Worm (Caenorhabditis elegans) whole organism, young adult: ENCODE measurements around the gene klp-6.
A peak's percentile ranks its signal among the peaks of the same experiment; 100 is the strongest.

Experiments
- B0261.1 ChIP-seq: sonication (generic microtip); optimal IDR thresholded peaks from 2 replicates; lab custom pipeline; 2016; ENCODE audit warnings: mild to moderate bottlenecking, missing genetic modification characterization, moderate library complexity, missing compliant biosample characterization
- C17E4.6 ChIP-seq: fragments of 200-800 bp; sonication (Bioruptor generic); IDR thresholded peaks from 2 replicates; pipeline ENCODE4 v1.3.6; 2022; ENCODE audit warnings: missing genetic modification reagents, missing genetic modification characterization, missing compliant biosample characterization
- F10E7.11 ChIP-seq: sonication (generic microtip); optimal IDR thresholded peaks from 2 replicates; lab custom pipeline; 2017; ENCODE audit warnings: mild to moderate bottlenecking, missing genetic modification characterization, moderate library complexity, missing compliant biosample characterization
- F33H1.4 ChIP-seq: fragments of 200-800 bp; sonication (Bioruptor generic); IDR thresholded peaks from 2 replicates; pipeline ENCODE4 v1.3.6; 2022; ENCODE audit warnings: missing genetic modification reagents, missing genetic modification characterization, missing compliant biosample characterization
- F39B2.1 ChIP-seq: fragments of 200-800 bp; sonication (Bioruptor generic); IDR thresholded peaks from 2 replicates; pipeline ENCODE4 v1.3.6; 2022; ENCODE audit warnings: missing genetic modification reagents, missing genetic modification characterization, missing compliant biosample characterization
- F49E8.2 ChIP-seq: sonication (generic microtip); optimal IDR thresholded peaks from 3 replicates; lab custom pipeline; 2017; ENCODE audit warnings: missing genetic modification characterization, mild to moderate bottlenecking, missing compliant biosample characterization, antibody characterized with exemption, moderate library complexity; ENCODE audit not compliant: insufficient read depth
- F57A8.1 ChIP-seq: fragments of 200-800 bp; sonication (Bioruptor generic); optimal IDR thresholded peaks from 2 replicates; lab custom pipeline; 2018; ENCODE audit warnings: mild to moderate bottlenecking, missing genetic modification characterization, moderate library complexity, missing compliant biosample characterization
- Y53F4B.3 ChIP-seq: fragments of 200-800 bp; sonication (Bioruptor generic); IDR thresholded peaks from 2 replicates; pipeline ENCODE4 v1.3.6; 2022; ENCODE audit warnings: missing genetic modification reagents, missing genetic modification characterization, missing compliant biosample characterization
- Y79H2A.3 ChIP-seq: fragments of 200-800 bp; sonication (Bioruptor generic); conservative IDR thresholded peaks from 2 replicates; pipeline ENCODE4 v1.3.6; 2022; ENCODE audit warnings: missing genetic modification reagents, missing genetic modification characterization, missing compliant biosample characterization
- Y95B8A.8 ChIP-seq: fragments of 200-800 bp; sonication (Bioruptor generic); IDR thresholded peaks from 2 replicates; pipeline ENCODE4 v1.3.6; 2022; ENCODE audit warnings: missing genetic modification reagents, missing genetic modification characterization, missing compliant biosample characterization
- akir-1 ChIP-seq: fragments of 200-800 bp; sonication (Bioruptor generic); optimal IDR thresholded peaks from 2 replicates; lab custom pipeline; 2018; ENCODE audit warnings: mild to moderate bottlenecking, missing genetic modification characterization, moderate library complexity, missing compliant biosample characterization
- atf-7 ChIP-seq: sonication (generic microtip); optimal IDR thresholded peaks from 2 replicates; lab custom pipeline; 2017; ENCODE audit warnings: mild to moderate bottlenecking, missing genetic modification characterization, missing compliant biosample characterization
- athp-1 ChIP-seq: sonication (generic microtip); optimal IDR thresholded peaks from 2 replicates; lab custom pipeline; 2017; ENCODE audit warnings: mild to moderate bottlenecking, missing genetic modification characterization, missing compliant biosample characterization
- attf-3 ChIP-seq: fragments of 200-800 bp; sonication (Bioruptor generic); conservative IDR thresholded peaks from 2 replicates; pipeline ENCODE4 v1.3.6; 2022; ENCODE audit warnings: missing genetic modification reagents, missing genetic modification characterization, missing compliant biosample characterization
- bed-2 ChIP-seq: fragments of 200-800 bp; sonication (Bioruptor generic); IDR thresholded peaks from 2 replicates; pipeline ENCODE4 v1.3.6; 2022; ENCODE audit warnings: missing genetic modification reagents, missing genetic modification characterization, missing compliant biosample characterization
- ccch-3 ChIP-seq: fragments of 200-800 bp; sonication (Bioruptor generic); optimal IDR thresholded peaks from 2 replicates; lab custom pipeline; 2018; ENCODE audit warnings: mild to moderate bottlenecking, missing genetic modification characterization, missing compliant biosample characterization
- ceh-40 ChIP-seq: fragments of 200-800 bp; sonication (Bioruptor generic); IDR thresholded peaks from 2 replicates; pipeline ENCODE4 v1.3.6; 2022; ENCODE audit warnings: missing genetic modification characterization, missing compliant biosample characterization
- ceh-91 ChIP-seq: fragments of 200-800 bp; sonication (Bioruptor generic); IDR thresholded peaks from 2 replicates; pipeline ENCODE4 v1.3.6; 2022; ENCODE audit warnings: missing genetic modification reagents, missing genetic modification characterization, missing compliant biosample characterization
- dox-1 ChIP-seq: fragments of 200-800 bp; sonication (Bioruptor generic); IDR thresholded peaks from 2 replicates; pipeline ENCODE4 v1.3.6; 2022; ENCODE audit warnings: missing genetic modification reagents, missing genetic modification characterization, missing compliant biosample characterization
- dpff-1 ChIP-seq: sonication (generic microtip); optimal IDR thresholded peaks from 2 replicates; lab custom pipeline; 2017; ENCODE audit warnings: mild to moderate bottlenecking, missing genetic modification characterization, missing compliant biosample characterization
- dpl-1 ChIP-seq: fragments of 150-350 bp; optimal IDR thresholded peaks from 2 replicates; lab custom pipeline; 2014; ENCODE audit warnings: missing biosample characterization, missing genetic modification reagents, missing genetic modification characterization
- efl-1 ChIP-seq: fragments of 150-350 bp; optimal IDR thresholded peaks from 2 replicates; lab custom pipeline; 2014; ENCODE audit warnings: missing biosample characterization, missing genetic modification reagents, missing genetic modification characterization
- egrh-3 ChIP-seq: fragments of 200-800 bp; sonication (Bioruptor generic); IDR thresholded peaks from 2 replicates; pipeline ENCODE4 v1.3.6; 2022; ENCODE audit warnings: missing genetic modification reagents, missing genetic modification characterization, missing compliant biosample characterization
- ets-4 ChIP-seq: fragments of 200-800 bp; sonication (Bioruptor generic); optimal IDR thresholded peaks from 2 replicates; lab custom pipeline; 2018; ENCODE audit warnings: mild to moderate bottlenecking, missing genetic modification characterization, missing compliant biosample characterization
- fkh-3 ChIP-seq: sonication (generic microtip); optimal IDR thresholded peaks from 2 replicates; lab custom pipeline; 2016; ENCODE audit warnings: mild to moderate bottlenecking, missing genetic modification characterization, missing compliant biosample characterization
- gei-17 ChIP-seq: fragments of 200-800 bp; sonication (Bioruptor generic); optimal IDR thresholded peaks from 2 replicates; lab custom pipeline; 2018; ENCODE audit warnings: mild to moderate bottlenecking, missing genetic modification characterization, missing compliant biosample characterization
- him-1 ChIP-seq: sonication (generic microtip); optimal IDR thresholded peaks from 2 replicates; lab custom pipeline; 2016; ENCODE audit warnings: missing genotype, missing genetic modification reagents, missing genetic modification characterization, missing compliant biosample characterization
- hmg-20 ChIP-seq: fragments of 200-800 bp; sonication (Bioruptor generic); IDR thresholded peaks from 2 replicates; pipeline ENCODE4 v1.3.6; 2022; ENCODE audit warnings: missing genetic modification reagents, missing genetic modification characterization, missing compliant biosample characterization
- lin-35 ChIP-seq, 3 experiments: fragments of 150-350 bp in 2 of 3; sonication (generic microtip) in 1 of 3; optimal IDR thresholded peaks; 2 replicates each; lab custom pipeline; 2014 to 2018; ENCODE audit warnings: missing biosample characterization in 3 of 3, missing genetic modification characterization in 3 of 3, missing genetic modification reagents in 3 of 3
- lin-40 ChIP-seq: sonication (generic microtip); optimal IDR thresholded peaks from 2 replicates; lab custom pipeline; 2016; ENCODE audit warnings: missing genetic modification characterization, mild to moderate bottlenecking, missing compliant biosample characterization, missing genotype, missing genetic modification reagents
- lin-54 ChIP-seq: fragments of 200-800 bp; sonication (Bioruptor generic); optimal IDR thresholded peaks from 2 replicates; lab custom pipeline; 2018; ENCODE audit warnings: mild to moderate bottlenecking, missing genetic modification characterization, missing compliant biosample characterization
- lir-1 ChIP-seq: fragments of 200-800 bp; sonication (Bioruptor generic); conservative IDR thresholded peaks from 2 replicates; pipeline ENCODE4 v1.3.6; 2022; ENCODE audit warnings: missing genetic modification reagents, missing genetic modification characterization, missing compliant biosample characterization
- lsl-1 ChIP-seq: fragments of 200-800 bp; sonication (Bioruptor generic); optimal IDR thresholded peaks from 2 replicates; lab custom pipeline; 2018; ENCODE audit warnings: mild to moderate bottlenecking, missing genetic modification characterization, moderate library complexity, missing compliant biosample characterization
- madf-10 ChIP-seq: sonication (generic microtip); optimal IDR thresholded peaks from 2 replicates; lab custom pipeline; 2016; ENCODE audit warnings: mild to moderate bottlenecking, missing genetic modification characterization, missing compliant biosample characterization
- madf-6 ChIP-seq: fragments of 200-800 bp; sonication (Bioruptor generic); IDR thresholded peaks from 2 replicates; pipeline ENCODE4 v1.3.6; 2022; ENCODE audit warnings: missing genetic modification reagents, missing genetic modification characterization, missing compliant biosample characterization
- madf-8 ChIP-seq: fragments of 200-800 bp; sonication (Bioruptor generic); conservative IDR thresholded peaks from 2 replicates; pipeline ENCODE4 v1.3.6; 2022; ENCODE audit warnings: missing genetic modification reagents, missing genetic modification characterization, missing compliant biosample characterization
- nhr-120 ChIP-seq: fragments of 200-800 bp; sonication (Bioruptor generic); IDR thresholded peaks from 2 replicates; pipeline ENCODE4 v1.3.6; 2022; ENCODE audit warnings: missing genetic modification characterization, missing compliant biosample characterization
- nhr-80 ChIP-seq: sonication (generic microtip); optimal IDR thresholded peaks from 2 replicates; lab custom pipeline; 2016; ENCODE audit warnings: missing genetic modification characterization, missing compliant biosample characterization
- rcor-1 ChIP-seq: fragments of 200-800 bp; sonication (Bioruptor generic); IDR thresholded peaks from 2 replicates; pipeline ENCODE4 v1.3.6; 2022; ENCODE audit warnings: missing genetic modification reagents, missing genetic modification characterization, missing compliant biosample characterization
- rec-8 ChIP-seq, 2 experiments: sonication (generic microtip); optimal IDR thresholded peaks; 2 replicates each; lab custom pipeline; 2016; ENCODE audit warnings: mild to moderate bottlenecking in 2 of 2, missing genetic modification characterization in 2 of 2, missing genetic modification reagents in 2 of 2, missing genotype in 2 of 2, missing biosample characterization in 1 of 2, missing compliant biosample characterization in 1 of 2, moderate library complexity in 1 of 2
- repo-1 ChIP-seq: sonication (generic microtip); optimal IDR thresholded peaks from 2 replicates; lab custom pipeline; 2017; ENCODE audit warnings: mild to moderate bottlenecking, missing genetic modification characterization, missing compliant biosample characterization
- rpc-1 ChIP-seq, 2 experiments: fragments of 150-350 bp in 1 of 2; sonication (generic microtip) in 1 of 2; optimal IDR thresholded peaks; 2 replicates each; lab custom pipeline; 2014 to 2018; ENCODE audit warnings: missing biosample characterization in 1 of 2, missing genetic modification characterization in 1 of 2, missing genetic modification reagents in 1 of 2, missing genotype in 1 of 2
- sdz-38 ChIP-seq: sonication (generic microtip); optimal IDR thresholded peaks from 2 replicates; lab custom pipeline; 2016; ENCODE audit warnings: missing genotype, missing genetic modification characterization, missing compliant biosample characterization
- sea-2 ChIP-seq: fragments of 200-800 bp; sonication (Bioruptor generic); IDR thresholded peaks from 2 replicates; pipeline ENCODE4 v1.3.6; 2022; ENCODE audit warnings: missing genetic modification characterization, missing compliant biosample characterization
- snpc-1.3 ChIP-seq: sonication (generic microtip); optimal IDR thresholded peaks from 2 replicates; lab custom pipeline; 2017; ENCODE audit warnings: missing genetic modification characterization, mild to moderate bottlenecking, missing compliant biosample characterization, antibody characterized with exemption, moderate library complexity, missing genotype, missing genetic modification reagents; ENCODE audit not compliant: insufficient read depth
- sptf-2 ChIP-seq: fragments of 200-800 bp; sonication (Bioruptor generic); optimal IDR thresholded peaks from 2 replicates; lab custom pipeline; 2018; ENCODE audit warnings: mild to moderate bottlenecking, missing genetic modification characterization, missing compliant biosample characterization
- xnd-1 ChIP-seq: sonication (generic microtip); optimal IDR thresholded peaks from 2 replicates; lab custom pipeline; 2016; ENCODE audit warnings: missing genotype, missing genetic modification reagents, missing genetic modification characterization, missing compliant biosample characterization
- ztf-18 ChIP-seq: sonication (generic microtip); optimal IDR thresholded peaks from 2 replicates; lab custom pipeline; 2016; ENCODE audit warnings: missing genotype, mild to moderate bottlenecking, missing genetic modification characterization, missing compliant biosample characterization
- ztf-28 ChIP-seq: fragments of 200-800 bp; sonication (Bioruptor generic); IDR thresholded peaks from 2 replicates; pipeline ENCODE4 v1.3.6; 2022; ENCODE audit warnings: missing genetic modification reagents, missing genetic modification characterization, missing compliant biosample characterization

klp-6 gene

DNA sequence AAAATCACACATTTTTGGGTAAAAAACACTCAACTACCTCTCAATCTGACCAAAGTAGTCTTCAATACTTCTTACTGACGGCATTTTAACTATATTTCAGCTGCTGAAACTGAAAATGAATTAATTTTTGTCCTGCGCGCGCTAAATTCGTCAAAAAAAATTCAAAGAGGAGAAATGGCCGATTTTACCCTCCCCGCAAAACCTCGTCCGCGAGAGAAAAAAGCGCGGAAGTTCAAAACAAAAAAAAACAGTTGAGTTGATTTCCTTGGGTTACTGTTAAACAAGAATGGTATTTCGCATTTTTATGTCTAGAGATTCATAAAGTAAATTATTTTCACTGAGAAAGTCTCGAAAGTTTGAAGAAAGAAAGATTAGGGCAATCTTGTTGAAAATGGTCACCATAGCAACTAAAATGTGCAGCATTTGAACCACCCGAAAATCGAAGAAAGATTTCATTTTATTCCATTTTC is 43.9 kb upstream of the klp-6 start, which contains the start of the genes C27F2.10 and wdr-60:
Gene C27F2.10 (minus strand): TSS at position 109 of the 470 bp plus-strand sequence.
Gene wdr-60 (plus strand): TSS at position 420 of the 470 bp plus-strand sequence.
- TF ChIP-seq akir-1 (no peak), lin-35 (GFP tag; optimal IDR thresholded peaks at IDR 0.05; lab: Kevin White, UChicago) (no peak), fkh-3 (tag; lab: Kevin White, UChicago) (no peak), Y79H2A.3 (GFP tag; lab: Robert Waterston, UW) (no peak), xnd-1 (no peak), dox-1 (GFP tag; lab: Robert Waterston, UW) (0 out of 2 replicates have a peak, but pooled peaks have one; percentile 21), lsl-1 (GFP tag; lab: Kevin White, UChicago) (peak; percentile 17), ceh-40 (GFP tag; lab: Robert Waterston, UW) (no peak), attf-3 (GFP tag; lab: Robert Waterston, UW) (no peak), athp-1 (tag; lab: Kevin White, UChicago) (no peak), ets-4 (GFP tag; lab: Kevin White, UChicago) (no peak), F49E8.2 (tag; lab: Kevin White, UChicago) (no peak), rpc-1 (optimal IDR thresholded peaks at IDR 0.05; lab: Kevin White, UChicago) (no peak), rpc-1 (tag; optimal IDR thresholded peaks at IDR 0.05; lab: Kevin White, UChicago) (no peak), atf-7 (tag; lab: Kevin White, UChicago) (no peak), rec-8 (tag; optimal IDR thresholded peaks at IDR 0.05; lab: Kevin White, UChicago) (no peak), C17E4.6 (GFP tag; lab: Robert Waterston, UW) (no peak), lir-1 (GFP tag; lab: Robert Waterston, UW) (no peak), B0261.1 (tag; lab: Kevin White, UChicago) (no peak), F39B2.1 (GFP tag; lab: Robert Waterston, UW) (no peak), madf-8 (GFP tag; lab: Robert Waterston, UW) (0 out of 2 replicates have a peak, but pooled peaks have one; percentile 5), egrh-3 (GFP tag; lab: Robert Waterston, UW) (no peak), rcor-1 (GFP tag; lab: Robert Waterston, UW) (no peak), F57A8.1 (GFP tag; lab: Kevin White, UChicago) (no peak), dpl-1 (peak; percentile 58), ceh-91 (GFP tag; lab: Robert Waterston, UW) (no peak), ccch-3 (GFP tag; lab: Kevin White, UChicago) (no peak), him-1 (tag; lab: Kevin White, UChicago) (no peak), ztf-28 (GFP tag; lab: Robert Waterston, UW) (no peak), nhr-80 (tag; lab: Kevin White, UChicago) (no peak), madf-6 (GFP tag; lab: Robert Waterston, UW) (peak; percentile 63), sdz-38 (no peak), Y95B8A.8 (no peak), gei-17 (GFP tag; lab: Kevin White, UChicago) (no peak), bed-2 (GFP tag; lab: Robert Waterston, UW) (no peak), dpff-1 (tag; lab: Kevin White, UChicago) (no peak), F33H1.4 (GFP tag; lab: Robert Waterston, UW) (peak; percentile 37; the same call in 1 of the 2 replicates), sptf-2 (GFP tag; lab: Kevin White, UChicago) (no peak), madf-10 (no peak), nhr-120 (GFP tag; lab: Robert Waterston, UW) (no peak), Y53F4B.3 (GFP tag; lab: Robert Waterston, UW) (no peak), F10E7.11 (tag; lab: Kevin White, UChicago) (no peak), hmg-20 (GFP tag; lab: Robert Waterston, UW) (no peak), repo-1 (tag; lab: Kevin White, UChicago) (no peak), efl-1 (GFP tag; lab: Kevin White, UChicago) (peak; percentile 63), lin-40 (no peak), ztf-18 (no peak), lin-54 (peak; percentile 78), snpc-1.3 (no peak), sea-2 (no peak)
